Fruit fly (Drosophila melanogaster): ENCODE data around the gene roq.

DNA sequence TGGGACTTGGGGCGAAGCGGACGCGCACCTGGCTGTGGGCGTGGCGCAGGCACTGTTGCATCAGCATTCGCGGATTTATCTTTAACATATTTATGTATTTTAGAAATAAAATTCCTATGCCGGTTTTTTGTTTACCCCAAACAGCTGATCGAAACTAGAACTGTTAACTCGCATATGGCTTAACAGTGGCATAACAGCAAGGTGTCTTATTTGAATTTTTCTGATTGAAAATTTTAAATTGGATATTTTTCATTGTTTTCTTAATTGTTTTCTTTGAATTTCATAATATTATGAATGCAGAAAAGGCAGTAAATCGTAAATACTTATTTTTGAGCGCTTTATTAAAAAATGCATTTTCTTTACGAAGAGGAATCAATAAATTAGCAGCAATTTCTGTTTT lies 38.7 kb upstream of the roq start, which contains the start of gene GluRS-m:
- TF ChIP-seq usp (GFP tag; optimal IDR thresholded peaks at IDR 0.05) (no peak), psq (optimal IDR thresholded peaks at IDR 0.05) (no peak), EcR (GFP tag; optimal IDR thresholded peaks at IDR 0.05) (no peak), Dll (optimal IDR thresholded peaks at IDR 0.05) (no peak), pan (optimal IDR thresholded peaks at IDR 0.05) (no peak), CG8478 (optimal IDR thresholded peaks at IDR 0.05) (no peak)
